Worm (Caenorhabditis elegans) whole organism, L4 larva: ENCODE data around the gene ocam-1.

Experiments used
- D1046.2 ChIP-seq: fragments of 200-800 bp; sonication (Bioruptor generic); IDR thresholded peaks from 2 replicates; pipeline ENCODE4 v1.3.6; 2022; ENCODE audit warnings: missing genetic modification characterization, missing compliant biosample characterization
- F37D6.2 ChIP-seq: sonication (generic microtip); optimal IDR thresholded peaks from 2 replicates; lab custom pipeline; 2016; ENCODE audit warnings: mild to moderate bottlenecking, missing genetic modification characterization, missing compliant biosample characterization
- F44E2.7 ChIP-seq: fragments of 200-800 bp; sonication (Bioruptor generic); IDR thresholded peaks from 2 replicates; pipeline ENCODE4 v2.1.2; 2022; ENCODE audit warnings: missing genetic modification characterization, missing compliant biosample characterization
- F49E8.2 ChIP-seq: sonication (generic microtip); optimal IDR thresholded peaks from 2 replicates; lab custom pipeline; 2016; ENCODE audit warnings: missing compliant biosample characterization, mild to moderate bottlenecking, missing genetic modification characterization, borderline replicate concordance
- R02D3.7 ChIP-seq: fragments of 150-350 bp; sonication (generic microtip); optimal IDR thresholded peaks from 3 replicates; lab custom pipeline; 2014; ENCODE audit warnings: missing biosample characterization, missing genetic modification characterization
- T20F7.1 ChIP-seq: fragments of 200-800 bp; sonication (Bioruptor generic); optimal IDR thresholded peaks from 2 replicates; lab custom pipeline; 2018; ENCODE audit warnings: mild to moderate bottlenecking, missing genetic modification characterization, missing compliant biosample characterization
- Y105C5A.15 ChIP-seq: fragments of 200-800 bp; sonication (Bioruptor generic); IDR thresholded peaks from 2 replicates; pipeline ENCODE4 v1.3.6; 2022; ENCODE audit warnings: missing genetic modification characterization, missing compliant biosample characterization
- Y48G9A.11 ChIP-seq: fragments of 200-800 bp; sonication (Bioruptor generic); IDR thresholded peaks from 2 replicates; pipeline ENCODE4 v1.3.6; 2022; ENCODE audit warnings: missing genetic modification reagents, missing genetic modification characterization, missing compliant biosample characterization
- ZK337.2 ChIP-seq: fragments of 200-800 bp; sonication (Bioruptor generic); IDR thresholded peaks from 2 replicates; pipeline ENCODE4 v1.3.6; 2022; ENCODE audit warnings: missing genetic modification reagents, missing genetic modification characterization, missing compliant biosample characterization
- ZK546.5 ChIP-seq, 2 experiments: sonication (generic microtip); optimal IDR thresholded peaks; 2 replicates each; lab custom pipeline; 2017; ENCODE audit warnings: missing biosample characterization in 2 of 2, missing genetic modification characterization in 2 of 2
- aha-1 ChIP-seq: fragments of 150-350 bp; peaks from one replicate; lab custom pipeline; 2014; ENCODE audit warnings: missing biosample characterization, missing genetic modification characterization
- ceh-20 ChIP-seq: fragments of 200-800 bp; sonication (Bioruptor generic); IDR thresholded peaks from 2 replicates; pipeline ENCODE4 v1.3.6; 2022; ENCODE audit warnings: missing genetic modification reagents, missing genetic modification characterization, missing compliant biosample characterization
- ceh-32 ChIP-seq: sonication (generic microtip); optimal IDR thresholded peaks from 2 replicates; lab custom pipeline; 2016; ENCODE audit warnings: mild to moderate bottlenecking, missing genetic modification characterization, missing compliant biosample characterization; ENCODE audit not compliant: poor library complexity
- ctbp-1 ChIP-seq: fragments of 200-800 bp; sonication (Bioruptor generic); IDR thresholded peaks from 2 replicates; pipeline ENCODE4 v1.3.6; 2022; ENCODE audit warnings: missing genetic modification reagents, missing genetic modification characterization, missing compliant biosample characterization
- daf-16 ChIP-seq, 3 experiments: sonication (generic microtip); optimal IDR thresholded peaks; 2 replicates each; lab custom pipeline; 2016 to 2017; ENCODE audit warnings: missing genetic modification characterization in 3 of 3, missing genetic modification reagents in 3 of 3, mild to moderate bottlenecking in 2 of 3, missing compliant biosample characterization in 2 of 3, missing biosample characterization in 1 of 3, moderate library complexity in 1 of 3
- daf-19 ChIP-seq: fragments of 200-800 bp; sonication (Bioruptor generic); conservative IDR thresholded peaks from 2 replicates; pipeline ENCODE4 v1.3.6; 2022; ENCODE audit warnings: missing genetic modification characterization, missing compliant biosample characterization
- daf-8 ChIP-seq: fragments of 200-800 bp; sonication (Bioruptor generic); IDR thresholded peaks from 2 replicates; pipeline ENCODE4 v1.3.6; 2022; ENCODE audit warnings: missing genetic modification characterization, missing compliant biosample characterization
- dmd-6 ChIP-seq: fragments of 200-800 bp; sonication (Bioruptor generic); IDR thresholded peaks from 2 replicates; pipeline ENCODE4 v1.3.6; 2022; ENCODE audit warnings: missing genetic modification reagents, missing genetic modification characterization, missing compliant biosample characterization
- duxl-1 ChIP-seq: sonication (generic microtip); optimal IDR thresholded peaks from 2 replicates; lab custom pipeline; 2016; ENCODE audit warnings: mild to moderate bottlenecking, missing genetic modification characterization, moderate library complexity, missing compliant biosample characterization; ENCODE audit not compliant: poor library complexity
- dve-1 ChIP-seq: sonication (generic microtip); optimal IDR thresholded peaks from 2 replicates; lab custom pipeline; 2017; ENCODE audit warnings: antibody characterized with exemption, mild to moderate bottlenecking, missing genetic modification characterization, missing compliant biosample characterization; ENCODE audit not compliant: insufficient read depth
- egl-27 ChIP-seq: sonication (generic microtip); optimal IDR thresholded peaks from 3 replicates; lab custom pipeline; 2017; ENCODE audit warnings: missing biosample characterization, missing genetic modification reagents, missing genetic modification characterization
- fkh-10 ChIP-seq: fragments of 150-350 bp; optimal IDR thresholded peaks from 2 replicates; lab custom pipeline; 2014; ENCODE audit warnings: missing biosample characterization, missing genetic modification reagents, missing genetic modification characterization
- gei-8 ChIP-seq: fragments of 200-800 bp; sonication (Bioruptor generic); optimal IDR thresholded peaks from 2 replicates; lab custom pipeline; 2018; ENCODE audit warnings: mild to moderate bottlenecking, missing genetic modification characterization, missing compliant biosample characterization
- hlh-30 ChIP-seq: sonication (generic microtip); optimal IDR thresholded peaks from 2 replicates; lab custom pipeline; 2017; ENCODE audit warnings: antibody characterized with exemption, mild to moderate bottlenecking, missing genetic modification characterization, missing compliant biosample characterization; ENCODE audit not compliant: insufficient read depth
- jun-1 ChIP-seq: fragments of 150-350 bp; optimal IDR thresholded peaks from 2 replicates; lab custom pipeline; 2014; ENCODE audit warnings: missing biosample characterization, missing genetic modification reagents, missing genetic modification characterization
- lim-7 ChIP-seq: fragments of 200-800 bp; sonication (Bioruptor generic); IDR thresholded peaks from 2 replicates; pipeline ENCODE4 v1.3.6; 2022; ENCODE audit warnings: missing genetic modification characterization, missing compliant biosample characterization
- lin-1 ChIP-seq: fragments of 200-800 bp; sonication (Bioruptor generic); IDR thresholded peaks from 2 replicates; pipeline ENCODE4 v1.3.6; 2022; ENCODE audit warnings: missing genetic modification reagents, missing genetic modification characterization, missing compliant biosample characterization
- lin-38 ChIP-seq: fragments of 200-800 bp; sonication (Bioruptor generic); IDR thresholded peaks from 2 replicates; pipeline ENCODE4 v1.3.6; 2022; ENCODE audit warnings: missing genetic modification reagents, missing genetic modification characterization, missing compliant biosample characterization
- lin-39 ChIP-seq: fragments of 150-350 bp; optimal IDR thresholded peaks from 2 replicates; lab custom pipeline; 2014; ENCODE audit warnings: missing biosample characterization, missing genetic modification reagents, missing genetic modification characterization
- lir-3 ChIP-seq: sonication (generic microtip); optimal IDR thresholded peaks from 2 replicates; lab custom pipeline; 2016; ENCODE audit warnings: mild to moderate bottlenecking, missing genetic modification characterization, missing compliant biosample characterization
- lsy-2 ChIP-seq, 2 experiments: fragments of 150-350 bp in 1 of 2; sonication (generic microtip) in 1 of 2; optimal IDR thresholded peaks; 2 replicates each; lab custom pipeline; 2014 to 2017; ENCODE audit warnings: missing biosample characterization in 2 of 2, missing genetic modification characterization in 2 of 2
- madf-9 ChIP-seq: fragments of 200-800 bp; sonication (Bioruptor generic); conservative IDR thresholded peaks from 2 replicates; pipeline ENCODE4 v1.3.6; 2022; ENCODE audit warnings: missing genetic modification reagents, missing genetic modification characterization, missing compliant biosample characterization
- mxl-2 ChIP-seq: fragments of 200-800 bp; sonication (Bioruptor generic); conservative IDR thresholded peaks from 2 replicates; pipeline ENCODE4 v1.3.6; 2022; ENCODE audit warnings: missing genetic modification reagents, missing genetic modification characterization, missing compliant biosample characterization
- mxl-3 ChIP-seq: fragments of 200-800 bp; sonication (Bioruptor generic); optimal IDR thresholded peaks from 2 replicates; lab custom pipeline; 2018; ENCODE audit warnings: mild to moderate bottlenecking, missing genetic modification characterization, missing compliant biosample characterization
- nhr-10 ChIP-seq: fragments of 150-350 bp; optimal IDR thresholded peaks from 2 replicates; lab custom pipeline; 2014; ENCODE audit warnings: missing biosample characterization, missing genetic modification characterization
- nhr-111 ChIP-seq: fragments of 200-800 bp; sonication (Bioruptor generic); optimal IDR thresholded peaks from 2 replicates; lab custom pipeline; 2018; ENCODE audit warnings: mild to moderate bottlenecking, missing genetic modification characterization, missing compliant biosample characterization
- nhr-237 ChIP-seq: sonication (generic microtip); optimal IDR thresholded peaks from 2 replicates; lab custom pipeline; 2017; ENCODE audit warnings: missing biosample characterization, missing genetic modification characterization
- nhr-28 ChIP-seq: fragments of 150-350 bp; optimal IDR thresholded peaks from 2 replicates; lab custom pipeline; 2014; ENCODE audit warnings: missing biosample characterization, missing genetic modification characterization
- nhr-42 ChIP-seq: fragments of 200-800 bp; sonication (Bioruptor generic); IDR thresholded peaks from 2 replicates; pipeline ENCODE4 v1.3.6; 2022; ENCODE audit warnings: missing genetic modification characterization, missing compliant biosample characterization
- nhr-48 ChIP-seq: sonication (generic microtip); optimal IDR thresholded peaks from 2 replicates; lab custom pipeline; 2016; ENCODE audit warnings: mild to moderate bottlenecking, missing genetic modification characterization, missing compliant biosample characterization
- nhr-76 ChIP-seq: fragments of 150-350 bp; optimal IDR thresholded peaks from 2 replicates; lab custom pipeline; 2014; ENCODE audit warnings: missing biosample characterization, missing genetic modification characterization
- pha-4 ChIP-seq, 2 experiments: fragments of 150-350 bp in 1 of 2; fragments of 200-800 bp in 1 of 2; sonication (Bioruptor generic) in 1 of 2; IDR thresholded peaks in 1 of 2; optimal IDR thresholded peaks in 1 of 2; 2 replicates each; pipeline versions ENCODE4 v1.3.6 to Lab custom; 2014 to 2022; ENCODE audit warnings: missing genetic modification characterization in 2 of 2, missing genetic modification reagents in 2 of 2, missing biosample characterization in 1 of 2, missing compliant biosample characterization in 1 of 2
- spr-3 ChIP-seq: fragments of 200-800 bp; sonication (Bioruptor generic); optimal IDR thresholded peaks from 2 replicates; lab custom pipeline; 2018; ENCODE audit warnings: mild to moderate bottlenecking, missing genetic modification characterization, missing compliant biosample characterization
- tra-1 ChIP-seq: fragments of 200-800 bp; sonication (Bioruptor generic); IDR thresholded peaks from 2 replicates; pipeline ENCODE4 v1.3.6; 2022; ENCODE audit warnings: missing genetic modification reagents, missing genetic modification characterization, missing compliant biosample characterization
- unc-39 ChIP-seq: sonication (generic microtip); optimal IDR thresholded peaks from 2 replicates; lab custom pipeline; 2017; ENCODE audit warnings: missing biosample characterization, missing genetic modification characterization
- vab-7 ChIP-seq: fragments of 200-800 bp; sonication (Bioruptor generic); IDR thresholded peaks from 2 replicates; pipeline ENCODE4 v1.3.6; 2022; ENCODE audit warnings: missing genetic modification reagents, missing genetic modification characterization, missing compliant biosample characterization
- zfp-3 ChIP-seq: fragments of 200-800 bp; sonication (Bioruptor generic); conservative IDR thresholded peaks from 2 replicates; pipeline ENCODE4 v1.3.6; 2022; ENCODE audit warnings: missing genetic modification reagents, missing genetic modification characterization, missing compliant biosample characterization
- zip-11 ChIP-seq: fragments of 200-800 bp; sonication (Bioruptor generic); IDR thresholded peaks from 2 replicates; pipeline ENCODE4 v1.3.6; 2022; ENCODE audit warnings: missing genetic modification characterization, missing compliant biosample characterization
- zip-2 ChIP-seq: fragments of 150-350 bp; optimal IDR thresholded peaks from 2 replicates; lab custom pipeline; 2014; ENCODE audit warnings: missing biosample characterization, missing genetic modification characterization
- ztf-11 ChIP-seq: fragments of 150-350 bp; optimal IDR thresholded peaks from 2 replicates; lab custom pipeline; 2014; ENCODE audit warnings: missing biosample characterization, missing genetic modification characterization

ocam-1 gene

DNA sequence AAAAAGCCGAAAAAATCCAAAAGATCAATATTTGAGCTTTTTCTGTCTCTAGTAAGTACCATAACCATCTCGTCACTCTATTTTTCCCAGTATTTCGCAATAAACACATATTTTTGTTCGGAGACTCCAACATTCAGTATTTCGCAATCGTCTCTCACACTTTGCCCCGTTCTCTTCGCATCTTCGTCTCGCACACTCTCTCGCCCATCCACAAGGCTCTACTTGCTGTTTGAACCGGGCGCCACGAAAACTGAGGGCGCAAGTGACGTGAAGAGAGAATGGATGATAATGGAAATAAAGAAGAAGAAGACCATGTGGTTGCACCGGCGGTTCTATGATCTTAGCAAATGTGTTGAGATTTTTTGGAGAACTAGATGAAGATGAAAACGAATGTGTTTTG lies 32.6 kb upstream of the ocam-1 start:
- peak; percentile 12 for TF ChIP-seq duxl-1
- TF ChIP-seq T20F7.1 (GFP tag; lab: Kevin White, UChicago): peak; percentile 83
- peak; percentile 35 for TF ChIP-seq zip-2 (tag; lab: Kevin White, UChicago)
- no peak for TF ChIP-seq ceh-32 (tag; lab: Kevin White, UChicago)
- no peak for TF ChIP-seq Y105C5A.15 (GFP tag; lab: Robert Waterston, UW)
- peak; percentile 84 for TF ChIP-seq pha-4 (GFP tag; IDR thresholded peaks at IDR 0.05; lab: Robert Waterston, UW)
- peak; percentile 72 for TF ChIP-seq pha-4 (tag; optimal IDR thresholded peaks at IDR 0.05; lab: Kevin White, UChicago)
- TF ChIP-seq gei-8 (GFP tag; lab: Kevin White, UChicago): no peak
- TF ChIP-seq Y48G9A.11 (GFP tag; lab: Robert Waterston, UW): no peak
- 0 out of 2 replicates have a peak, but pooled peaks have one; percentile 39 for TF ChIP-seq daf-8
- TF ChIP-seq lin-38 (GFP tag; lab: Robert Waterston, UW): peak; percentile 71
- TF ChIP-seq mxl-2 (GFP tag; lab: Robert Waterston, UW): no peak
- peak; percentile 98 for TF ChIP-seq aha-1 (tag; lab: Kevin White, UChicago)
- TF ChIP-seq lsy-2 (tag; optimal IDR thresholded peaks at IDR 0.05; lab: Kevin White, UChicago): peak; percentile 87 to 90
- TF ChIP-seq spr-3 (GFP tag; lab: Kevin White, UChicago): no peak
- peak; percentile 21 for TF ChIP-seq lin-39 (tag; lab: Kevin White, UChicago)
- no peak for TF ChIP-seq lir-3
- peak; percentile 97 for TF ChIP-seq hlh-30
- TF ChIP-seq dve-1 (tag; lab: Kevin White, UChicago): peak; percentile 98
- TF ChIP-seq daf-16 (GFP tag; optimal IDR thresholded peaks at IDR 0.05; lab: Kevin White, UChicago): peak; percentile 12 to 76
- peak; percentile 86 for TF ChIP-seq daf-16 (tag; optimal IDR thresholded peaks at IDR 0.05; lab: Kevin White, UChicago)
- TF ChIP-seq ZK546.5 (tag; optimal IDR thresholded peaks at IDR 0.05; lab: Kevin White, UChicago): no peak
- TF ChIP-seq F37D6.2 (tag; lab: Kevin White, UChicago): peak; percentile 61
- TF ChIP-seq nhr-28 (tag; lab: Kevin White, UChicago): peak; percentile 100
- no peak for TF ChIP-seq madf-9
- TF ChIP-seq nhr-237 (tag; lab: Kevin White, UChicago): peak; percentile 10
- TF ChIP-seq nhr-76 (tag; lab: Kevin White, UChicago): peak; percentile 35
- no peak for TF ChIP-seq unc-39 (tag; lab: Kevin White, UChicago)
- TF ChIP-seq nhr-111 (GFP tag; lab: Kevin White, UChicago): no peak
- TF ChIP-seq fkh-10 (GFP tag; lab: Kevin White, UChicago): no peak
- peak; percentile 65; the same call in 1 of the 2 replicates for TF ChIP-seq D1046.2
- no peak for TF ChIP-seq F49E8.2 (tag; lab: Kevin White, UChicago)
- TF ChIP-seq ctbp-1 (GFP tag; lab: Robert Waterston, UW): peak; percentile 82
- no peak for TF ChIP-seq egl-27
- TF ChIP-seq R02D3.7 (tag; lab: Kevin White, UChicago): no peak
- TF ChIP-seq zip-11 (GFP tag; lab: Robert Waterston, UW): no peak
- TF ChIP-seq tra-1: peak; percentile 54; the same call in 1 of the 2 replicates
- TF ChIP-seq nhr-48: peak; percentile 90
- TF ChIP-seq daf-19: 0 out of 2 replicates have a peak, but pooled peaks have one; percentile 13
- 0 out of 2 replicates have a peak, but pooled peaks have one; percentile 29 for TF ChIP-seq lim-7 (GFP tag; lab: Robert Waterston, UW)
- no peak for TF ChIP-seq F44E2.7 (GFP tag; lab: Robert Waterston, UW)
- peak; percentile 94 for TF ChIP-seq mxl-3 (GFP tag; lab: Kevin White, UChicago)
- TF ChIP-seq lin-1 (GFP tag; lab: Robert Waterston, UW): peak; percentile 67; the same call in 1 of the 2 replicates
- peak; percentile 95 for TF ChIP-seq dmd-6
- TF ChIP-seq ztf-11 (tag; lab: Kevin White, UChicago): no peak
- no peak for TF ChIP-seq ZK337.2 (GFP tag; lab: Robert Waterston, UW)
- peak; percentile 47; the same call in 1 of the 2 replicates for TF ChIP-seq vab-7 (GFP tag; lab: Robert Waterston, UW)
- peak; percentile 81 for TF ChIP-seq jun-1 (tag; lab: Kevin White, UChicago)
- peak; percentile 83 for TF ChIP-seq nhr-42
- peak; percentile 98 for TF ChIP-seq nhr-10 (tag; lab: Kevin White, UChicago)
- peak; percentile 85 for TF ChIP-seq ceh-20 (GFP tag; lab: Robert Waterston, UW)
- TF ChIP-seq zfp-3 (GFP tag; lab: Robert Waterston, UW): peak; percentile 87
